Fruit fly (Drosophila melanogaster): ENCODE results near the gene CG14322.

DNA sequence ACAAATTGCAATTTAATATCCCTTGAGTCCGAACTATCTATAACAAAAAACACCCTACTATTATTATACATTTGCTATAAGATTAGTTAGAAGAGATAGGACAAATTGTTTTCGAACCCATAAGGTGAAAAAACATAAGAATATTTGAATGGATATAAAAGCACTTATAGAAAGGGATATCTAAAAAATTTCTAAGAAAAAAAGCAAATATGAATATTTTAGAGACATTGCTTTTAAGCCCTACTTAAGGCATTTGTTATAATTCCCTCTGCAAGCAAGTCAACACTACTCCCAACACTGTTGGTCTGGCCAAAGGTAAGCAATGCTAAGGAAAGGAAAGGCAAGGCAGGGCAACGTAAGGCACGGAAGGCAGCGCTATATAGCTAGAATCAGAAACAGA lies 62.9 kb downstream of the CG14322 start:
- TF ChIP-seq CG8478 (optimal IDR thresholded peaks at IDR 0.05) (no peak), Dll (optimal IDR thresholded peaks at IDR 0.05) (no peak), EcR (GFP tag; optimal IDR thresholded peaks at IDR 0.05) (no peak), psq (optimal IDR thresholded peaks at IDR 0.05) (no peak), pan (optimal IDR thresholded peaks at IDR 0.05) (no peak)

All from whole organism.